Fruit fly (Drosophila melanogaster) whole organism, pupa: ENCODE measurements around the gene Orct.

Source experiments
- CG10348 ChIP-seq: fragments of 200-800 bp; sonication (Bioruptor generic); IDR thresholded peaks from 2 replicates; pipeline ENCODE4 v1.3.6; 2022; ENCODE audit warnings: missing biosample characterization, missing genetic modification characterization
- CG12605 ChIP-seq: fragments of 200-800 bp; sonication (Bioruptor generic); IDR thresholded peaks from 2 replicates; pipeline ENCODE4 v1.3.6; 2022; ENCODE audit warnings: missing biosample characterization, missing genetic modification characterization
- CG13204 ChIP-seq: fragments of 200-800 bp; sonication (Bioruptor generic); optimal IDR thresholded peaks from 2 replicates; lab custom pipeline; 2018; ENCODE audit warnings: missing biosample characterization, mild to moderate bottlenecking, missing genetic modification characterization, moderate library complexity
- CG14655 ChIP-seq: fragments of 200-800 bp; sonication (Bioruptor generic); optimal IDR thresholded peaks from 3 replicates; lab custom pipeline; 2017; ENCODE audit warnings: mild to moderate bottlenecking, missing biosample characterization, missing genetic modification reagents, missing genetic modification characterization
- CG15710 ChIP-seq: fragments of 200-800 bp; sonication (Bioruptor generic); optimal IDR thresholded peaks from 2 replicates; lab custom pipeline; 2018; ENCODE audit warnings: missing biosample characterization, mild to moderate bottlenecking, missing genetic modification characterization, moderate library complexity
- CG17806 ChIP-seq: fragments of 200-800 bp; sonication (Bioruptor generic); optimal IDR thresholded peaks from 2 replicates; lab custom pipeline; 2018; ENCODE audit warnings: missing biosample characterization, mild to moderate bottlenecking, missing genetic modification characterization, moderate library complexity
- CG32121 ChIP-seq: fragments of 200-800 bp; sonication (Bioruptor generic); IDR thresholded peaks from 2 replicates; pipeline ENCODE4 v1.3.6; 2022; ENCODE audit warnings: missing biosample characterization, missing genetic modification characterization
- CG34367 ChIP-seq: fragments of 200-800 bp; sonication (Bioruptor generic); optimal IDR thresholded peaks from 2 replicates; lab custom pipeline; 2018; ENCODE audit warnings: missing biosample characterization, mild to moderate bottlenecking, missing genetic modification characterization
- CG4496 ChIP-seq: fragments of 200-800 bp; sonication (Bioruptor generic); IDR thresholded peaks from 3 replicates; pipeline ENCODE4 v1.3.6; 2022; ENCODE audit warnings: missing biosample characterization, missing genetic modification characterization
- CG8159 ChIP-seq: fragments of 200-800 bp; sonication (Bioruptor generic); optimal IDR thresholded peaks from 3 replicates; lab custom pipeline; 2018; ENCODE audit warnings: missing biosample characterization, mild to moderate bottlenecking, missing genetic modification characterization, moderate library complexity
- CG8301 ChIP-seq: fragments of 200-800 bp; sonication (Bioruptor generic); optimal IDR thresholded peaks from 2 replicates; lab custom pipeline; 2018; ENCODE audit warnings: missing biosample characterization, mild to moderate bottlenecking, missing genetic modification characterization
- CG9948 ChIP-seq: fragments of 200-800 bp; sonication (Bioruptor generic); optimal IDR thresholded peaks from 2 replicates; lab custom pipeline; 2018; ENCODE audit warnings: missing biosample characterization, mild to moderate bottlenecking, missing genetic modification characterization, moderate library complexity
- D1 ChIP-seq: fragments of 200-800 bp; sonication (Bioruptor generic); optimal IDR thresholded peaks from 2 replicates; lab custom pipeline; 2018; ENCODE audit warnings: missing biosample characterization, mild to moderate bottlenecking, missing genetic modification characterization, moderate library complexity
- EcR ChIP-seq: fragments of 200-800 bp; sonication (Bioruptor generic); optimal IDR thresholded peaks from 3 replicates; lab custom pipeline; 2019; ENCODE audit warnings: missing biosample characterization, missing genetic modification characterization, mild to moderate bottlenecking, moderate library complexity, missing genetic modification reagents
- Ets98B ChIP-seq: fragments of 200-800 bp; sonication (Bioruptor generic); IDR thresholded peaks from 2 replicates; pipeline ENCODE4 v1.3.6; 2022; ENCODE audit warnings: missing biosample characterization, missing genetic modification characterization
- Pif1A ChIP-seq: fragments of 200-800 bp; sonication (Bioruptor generic); optimal IDR thresholded peaks from 3 replicates; lab custom pipeline; 2016; ENCODE audit warnings: missing biosample characterization, missing genetic modification characterization
- Pif1B ChIP-seq: fragments of 200-800 bp; sonication (Bioruptor generic); optimal IDR thresholded peaks from 3 replicates; lab custom pipeline; 2016; ENCODE audit warnings: missing biosample characterization, missing genetic modification characterization
- Snoo ChIP-seq: fragments of 200-800 bp; sonication (Bioruptor generic); optimal IDR thresholded peaks from 3 replicates; lab custom pipeline; 2017; ENCODE audit warnings: missing biosample characterization, mild to moderate bottlenecking, missing genetic modification characterization, inconsistent platforms
- fd96Ca ChIP-seq: fragments of 200-800 bp; sonication (Bioruptor generic); IDR thresholded peaks from 3 replicates; pipeline ENCODE4 v1.3.6; 2022; ENCODE audit warnings: missing biosample characterization, missing genetic modification characterization
- gl ChIP-seq: fragments of 200-800 bp; sonication (Bioruptor generic); optimal IDR thresholded peaks from 2 replicates; lab custom pipeline; 2018; ENCODE audit warnings: missing biosample characterization, mild to moderate bottlenecking, missing genetic modification characterization
- rn ChIP-seq: fragments of 200-800 bp; sonication (Bioruptor generic); IDR thresholded peaks from 2 replicates; pipeline ENCODE4 v1.3.6; 2022; ENCODE audit warnings: missing biosample characterization, missing genetic modification characterization

The Orct gene

dm6 chr3R:24230423-24231205, 45.4 kb upstream of the Orct start, which contains the start of gene mask:
Gene mask (plus strand): TSS chr3R:24230562.
- TF ChIP-seq CG14655 (GFP tag; lab: Kevin White, UChicago), result no peak
- TF ChIP-seq Snoo (tag; lab: Kevin White, UChicago), result peak; percentile 81
- TF ChIP-seq CG34367, result peak; percentile 67
- TF ChIP-seq CG4496 (GFP tag; lab: Robert Waterston, UW), result peak; percentile 75
- no peak for TF ChIP-seq fd96Ca (GFP tag; lab: Robert Waterston, UW)
- TF ChIP-seq gl (tag; lab: Kevin White, UChicago), result peak; percentile 37
- no peak for TF ChIP-seq CG17806 (tag; lab: Kevin White, UChicago)
- TF ChIP-seq CG10348 (GFP tag; lab: Robert Waterston, UW), result no peak
- no peak for TF ChIP-seq CG13204 (GFP tag; lab: Kevin White, UChicago)
- 0 out of 2 replicates have a peak, but pooled peaks have one; percentile 6 for TF ChIP-seq CG12605 (GFP tag; lab: Robert Waterston, UW)
- peak; percentile 30 for TF ChIP-seq Pif1A
- TF ChIP-seq CG9948 (tag; lab: Kevin White, UChicago), result no peak
- no peak for TF ChIP-seq D1
- no peak for TF ChIP-seq Pif1B (GFP tag; lab: Kevin White, UChicago)
- TF ChIP-seq CG8159, result peak; percentile 33
- TF ChIP-seq Ets98B (GFP tag; lab: Robert Waterston, UW), result peak; percentile 20
- TF ChIP-seq CG8301 (tag; lab: Kevin White, UChicago), result no peak
- no peak for TF ChIP-seq EcR (GFP tag; lab: Kevin White, UChicago)
- TF ChIP-seq rn (GFP tag; lab: Robert Waterston, UW), result no peak
- TF ChIP-seq CG32121, result no peak
- peak; percentile 43 for TF ChIP-seq CG15710 (tag; lab: Kevin White, UChicago)

- TF ChIP-seq D1 (no peak), EcR (GFP tag; lab: Kevin White, UChicago) (peak; percentile 41), CG13204 (GFP tag; lab: Kevin White, UChicago) (no peak), Ets98B (GFP tag; lab: Robert Waterston, UW) (no peak), CG10348 (GFP tag; lab: Robert Waterston, UW) (no peak), CG14655 (GFP tag; lab: Kevin White, UChicago) (no peak), CG34367 (no peak), CG15710 (tag; lab: Kevin White, UChicago) (no peak), Snoo (tag; lab: Kevin White, UChicago) (no peak), gl (tag; lab: Kevin White, UChicago) (no peak), CG4496 (GFP tag; lab: Robert Waterston, UW) (no peak), Pif1B (GFP tag; lab: Kevin White, UChicago) (no peak), fd96Ca (GFP tag; lab: Robert Waterston, UW) (peak; percentile 31; the same call in 1 of the 3 replicates), CG32121 (no peak), CG8301 (tag; lab: Kevin White, UChicago) (no peak), CG17806 (tag; lab: Kevin White, UChicago) (no peak)
Measured at dm6 chr3R:24231206-24231502, 44.9 kb upstream of the Orct start.

dm6 chr3R:24231914-24232313, 44.1 kb upstream of the Orct start:
- TF ChIP-seq Snoo (tag; lab: Kevin White, UChicago) (no peak), CG17806 (tag; lab: Kevin White, UChicago) (no peak), fd96Ca (GFP tag; lab: Robert Waterston, UW) (0 out of 3 replicates have a peak, but pooled peaks have one; percentile 10)

DNA sequence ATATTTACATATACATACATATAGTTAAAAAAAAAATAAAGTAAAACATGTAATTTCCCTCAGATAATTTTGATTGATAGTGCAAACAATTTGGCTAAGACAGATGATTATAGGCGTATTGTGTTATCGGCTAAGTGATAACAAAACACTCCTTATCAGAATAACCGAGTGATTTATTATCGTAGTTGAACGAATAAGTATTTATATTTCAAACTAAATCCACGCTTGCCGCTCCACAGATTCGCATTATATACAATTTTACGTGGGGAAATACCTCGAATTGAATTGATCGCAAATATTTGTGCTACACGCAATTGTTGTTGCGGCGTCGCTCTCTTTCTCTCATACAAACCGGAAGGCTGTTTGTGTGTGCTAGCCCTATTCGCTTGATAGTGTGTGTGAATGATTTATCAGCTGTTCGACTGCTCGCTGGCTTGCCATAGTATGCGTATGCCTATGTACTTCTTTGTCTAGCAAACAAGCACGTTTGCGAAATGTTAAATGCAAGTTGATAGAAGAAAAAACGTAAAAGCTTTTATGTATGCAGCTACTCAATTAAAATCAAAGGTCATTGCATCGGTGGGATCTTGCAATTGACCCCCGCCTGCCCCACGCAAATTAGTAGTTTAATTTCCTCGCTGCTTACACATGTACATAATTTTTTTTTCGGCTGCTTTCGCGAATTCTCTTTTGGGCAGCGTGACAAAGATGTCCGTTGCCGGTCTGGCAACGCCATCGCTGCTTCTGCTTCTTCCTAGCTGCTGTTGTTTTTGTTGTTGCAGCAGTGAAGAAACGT, 42.5 kb upstream of the Orct start:
- TF ChIP-seq CG9948 (tag; lab: Kevin White, UChicago) (peak; percentile 8), CG34367 (no peak), CG4496 (GFP tag; lab: Robert Waterston, UW) (peak; percentile 76; the same call in 2 of the 3 replicates), CG15710 (tag; lab: Kevin White, UChicago) (peak; percentile 16)

DNA sequence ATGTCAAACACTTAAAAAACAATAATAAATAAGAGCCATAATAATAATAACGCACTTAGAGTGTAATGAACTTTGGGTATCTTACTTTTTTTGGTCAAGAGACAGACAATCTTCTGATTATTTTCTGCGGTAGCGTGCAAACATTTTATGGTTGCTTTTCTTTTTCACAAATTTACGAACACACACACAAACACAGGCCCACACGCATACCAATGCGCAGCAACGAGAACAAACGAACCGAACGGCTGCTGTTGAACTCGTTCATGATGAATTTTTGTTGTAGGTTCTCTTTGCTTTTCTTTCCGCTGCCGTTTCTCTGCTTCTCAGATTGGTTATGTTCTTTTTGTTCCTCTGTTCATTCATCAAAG, 41.9 kb upstream of the Orct start:
- TF ChIP-seq gl (tag; lab: Kevin White, UChicago) (no peak), Pif1A (no peak), CG8301 (tag; lab: Kevin White, UChicago) (no peak), CG9948 (tag; lab: Kevin White, UChicago) (no peak), CG12605 (GFP tag; lab: Robert Waterston, UW) (0 out of 2 replicates have a peak, but pooled peaks have one; percentile 7), EcR (GFP tag; lab: Kevin White, UChicago) (peak; percentile 80)

- no peak for TF ChIP-seq CG34367
- TF ChIP-seq CG15710 (tag; lab: Kevin White, UChicago), result no peak
- TF ChIP-seq CG10348 (GFP tag; lab: Robert Waterston, UW), result no peak
- TF ChIP-seq Ets98B (GFP tag; lab: Robert Waterston, UW), result no peak
- TF ChIP-seq CG9948 (tag; lab: Kevin White, UChicago), result no peak
- TF ChIP-seq CG4496 (GFP tag; lab: Robert Waterston, UW), result no peak
- TF ChIP-seq fd96Ca (GFP tag; lab: Robert Waterston, UW), result no peak
- no peak for TF ChIP-seq Snoo (tag; lab: Kevin White, UChicago)
- no peak for TF ChIP-seq CG14655 (GFP tag; lab: Kevin White, UChicago)
- TF ChIP-seq Pif1A, result no peak
- no peak for TF ChIP-seq Pif1B (GFP tag; lab: Kevin White, UChicago)
- no peak for TF ChIP-seq D1
- TF ChIP-seq CG17806 (tag; lab: Kevin White, UChicago), result no peak
Measured at dm6 chr3R:24234721-24235120, 41.3 kb upstream of the Orct start.
